Fruit fly (Drosophila melanogaster) whole organism, adult: Measurements from ENCODE around the gene ftz-f1.

Experiments
- CG11617 ChIP-seq: fragments of 200-800 bp; sonication (Bioruptor generic); optimal IDR thresholded peaks from 2 replicates; lab custom pipeline; 2017; ENCODE audit warnings: mild to moderate bottlenecking, missing biosample characterization, missing genetic modification reagents, missing genetic modification characterization
- CG12768 ChIP-seq: fragments of 200-800 bp; sonication (Bioruptor generic); optimal IDR thresholded peaks from 2 replicates; lab custom pipeline; 2017; ENCODE audit warnings: missing biosample characterization, missing genetic modification characterization, mild to moderate bottlenecking, moderate library complexity, missing genetic modification reagents
- CG14711 ChIP-seq: fragments of 200-800 bp; sonication (Bioruptor generic); optimal IDR thresholded peaks from 2 replicates; lab custom pipeline; 2018; ENCODE audit warnings: missing biosample characterization, mild to moderate bottlenecking, missing genetic modification characterization, moderate library complexity
- CG1620 ChIP-seq: fragments of 200-800 bp; sonication (Bioruptor generic); optimal IDR thresholded peaks from 2 replicates; lab custom pipeline; 2016; ENCODE audit warnings: missing biosample characterization, missing genetic modification characterization
- CG33017 ChIP-seq: fragments of 200-800 bp; sonication (Bioruptor generic); optimal IDR thresholded peaks from 2 replicates; lab custom pipeline; 2018; ENCODE audit warnings: missing biosample characterization, mild to moderate bottlenecking, missing genetic modification characterization, moderate library complexity
- CG5204 ChIP-seq: fragments of 200-800 bp; sonication (Bioruptor generic); optimal IDR thresholded peaks from 2 replicates; lab custom pipeline; 2016; ENCODE audit warnings: missing biosample characterization, missing genetic modification characterization
- CG7045 ChIP-seq: fragments of 200-800 bp; sonication (Bioruptor generic); optimal IDR thresholded peaks from 2 replicates; lab custom pipeline; 2017; ENCODE audit warnings: missing biosample characterization, mild to moderate bottlenecking, missing genetic modification characterization
- CG7101 ChIP-seq: fragments of 200-800 bp; sonication (Bioruptor generic); optimal IDR thresholded peaks from 2 replicates; lab custom pipeline; 2018; ENCODE audit warnings: missing biosample characterization, mild to moderate bottlenecking, missing genetic modification characterization, moderate library complexity
- Clk ChIP-seq: fragments of 200-800 bp; sonication (Bioruptor generic); optimal IDR thresholded peaks from 2 replicates; lab custom pipeline; 2017; ENCODE audit warnings: missing biosample characterization, missing genetic modification characterization
- Crg-1 ChIP-seq: fragments of 200-800 bp; sonication (Bioruptor generic); optimal IDR thresholded peaks from 2 replicates; lab custom pipeline; 2016; ENCODE audit warnings: missing biosample characterization, missing genetic modification characterization
- Hr96 ChIP-seq: fragments of 200-800 bp; sonication (Bioruptor generic); optimal IDR thresholded peaks from 2 replicates; lab custom pipeline; 2016; ENCODE audit warnings: missing biosample characterization, missing genetic modification characterization
- Mnt ChIP-seq: fragments of 200-800 bp; sonication (Bioruptor generic); optimal IDR thresholded peaks from 2 replicates; lab custom pipeline; 2016; ENCODE audit warnings: missing biosample characterization, mild to moderate bottlenecking, missing genetic modification characterization
- bab1 ChIP-seq: fragments of 200-800 bp; sonication (Bioruptor generic); optimal IDR thresholded peaks from 3 replicates; lab custom pipeline; 2019; ENCODE audit warnings: missing biosample characterization, mild to moderate bottlenecking, missing genetic modification characterization, moderate library complexity
- cic ChIP-seq: fragments of 200-800 bp; sonication (Bioruptor generic); optimal IDR thresholded peaks from 2 replicates; lab custom pipeline; 2017; ENCODE audit warnings: missing biosample characterization, mild to moderate bottlenecking, missing genetic modification characterization, moderate library complexity
- cnc ChIP-seq, 2 experiments: fragments of >200 bp; optimal IDR thresholded peaks; 2 replicates each; lab custom pipeline; 2017
- kay ChIP-seq: fragments of 200-800 bp; sonication (Bioruptor generic); peaks from one replicate; lab custom pipeline; 2016; ENCODE audit warnings: missing biosample characterization, missing genetic modification characterization, borderline replicate concordance
- ovo ChIP-seq: fragments of 200-800 bp; sonication (Bioruptor generic); optimal IDR thresholded peaks from 2 replicates; lab custom pipeline; 2016; ENCODE audit warnings: missing biosample characterization, missing genetic modification characterization
- pad ChIP-seq: fragments of 200-800 bp; sonication (Bioruptor generic); optimal IDR thresholded peaks from 3 replicates; lab custom pipeline; 2017; ENCODE audit warnings: missing biosample characterization, missing genetic modification characterization, mild to moderate bottlenecking, moderate library complexity, missing genetic modification reagents
- tj ChIP-seq: fragments of 200-800 bp; sonication (Bioruptor generic); optimal IDR thresholded peaks from 3 replicates; lab custom pipeline; 2017; ENCODE audit warnings: missing biosample characterization, mild to moderate bottlenecking, missing genetic modification characterization, moderate library complexity
- toe ChIP-seq: fragments of 200-800 bp; sonication (Bioruptor generic); optimal IDR thresholded peaks from 2 replicates; lab custom pipeline; 2016; ENCODE audit warnings: missing biosample characterization, missing genetic modification characterization

ftz-f1 gene

DNA sequence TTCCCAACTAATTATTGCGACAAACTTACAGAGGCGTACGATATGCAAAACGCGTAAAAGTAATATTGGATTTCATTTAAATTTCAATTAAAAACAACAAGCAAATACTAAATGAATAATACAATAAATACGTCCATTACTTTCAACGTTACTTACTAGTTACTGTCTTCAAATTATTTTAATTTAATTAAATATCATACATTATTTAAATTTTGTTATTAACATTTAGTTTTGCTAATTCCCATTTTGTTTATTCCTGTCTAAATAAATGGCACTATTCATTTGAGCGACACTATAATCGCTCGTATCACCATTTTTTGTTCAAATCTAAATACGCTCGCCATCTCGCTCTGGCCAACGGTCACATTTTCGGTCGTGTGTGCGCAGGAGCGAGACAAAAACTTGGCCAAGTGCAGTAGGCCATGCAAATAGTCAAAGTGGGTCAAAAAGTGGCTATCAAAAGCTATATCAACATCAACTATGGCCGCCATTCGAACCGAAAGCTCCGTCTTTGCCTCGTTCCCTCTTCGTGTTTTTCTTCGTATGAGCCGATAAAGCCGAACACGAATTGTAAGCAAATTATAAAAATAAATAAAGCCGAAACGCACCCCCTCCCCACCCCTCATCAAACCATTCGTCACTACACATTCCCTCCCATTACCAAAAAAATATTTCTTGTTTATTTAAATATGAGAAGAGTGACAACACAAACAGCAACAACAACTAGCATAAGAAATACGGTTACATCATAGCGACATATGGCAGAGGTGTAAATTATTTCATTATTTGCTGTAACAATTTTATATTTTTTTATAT is 11.7 kb downstream of the ftz-f1 start:
- TF ChIP-seq pad (GFP tag; lab: Kevin White, UChicago) (no peak), CG33017 (no peak), kay (GFP tag; lab: Kevin White, UChicago) (peak; percentile 83), bab1 (no peak), Clk (GFP tag; lab: Kevin White, UChicago) (peak; percentile 12), CG7045 (GFP tag; lab: Kevin White, UChicago) (peak; percentile 45), cic (GFP tag; lab: Kevin White, UChicago) (peak; percentile 15), tj (peak; percentile 58), Mnt (GFP tag; lab: Kevin White, UChicago) (peak; percentile 28), ovo (no peak), Hr96 (GFP tag; lab: Kevin White, UChicago) (no peak), CG7101 (tag; lab: Kevin White, UChicago) (peak; percentile 17)

DNA sequence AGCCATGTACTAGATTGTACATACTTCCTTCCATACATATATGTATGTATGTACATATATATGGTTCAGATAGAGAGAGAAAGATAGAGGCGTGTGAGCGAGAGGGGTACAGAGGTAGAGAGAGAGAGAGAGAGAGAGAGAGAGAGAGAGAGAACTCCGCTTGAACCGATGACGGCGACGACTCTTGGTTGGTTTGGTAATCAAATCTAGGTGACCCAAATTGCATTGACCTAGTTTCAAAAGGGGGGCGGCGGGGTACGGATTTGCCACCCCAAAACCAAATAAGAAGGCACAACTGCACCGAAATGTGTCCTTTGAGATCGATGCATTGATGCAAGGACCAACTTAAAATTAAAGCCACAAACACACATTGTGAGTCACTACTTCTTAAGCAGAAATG is 13.2 kb downstream of the ftz-f1 start:
- no peak for TF ChIP-seq kay (GFP tag; lab: Kevin White, UChicago)
- TF ChIP-seq cic (GFP tag; lab: Kevin White, UChicago) = no peak
- TF ChIP-seq CG5204 (GFP tag; lab: Kevin White, UChicago) = no peak
- no peak for TF ChIP-seq CG33017
- TF ChIP-seq CG14711 (tag; lab: Kevin White, UChicago) = no peak
- TF ChIP-seq Crg-1 (GFP tag; lab: Kevin White, UChicago) = no peak
- no peak for TF ChIP-seq CG1620 (GFP tag; lab: Kevin White, UChicago)

DNA sequence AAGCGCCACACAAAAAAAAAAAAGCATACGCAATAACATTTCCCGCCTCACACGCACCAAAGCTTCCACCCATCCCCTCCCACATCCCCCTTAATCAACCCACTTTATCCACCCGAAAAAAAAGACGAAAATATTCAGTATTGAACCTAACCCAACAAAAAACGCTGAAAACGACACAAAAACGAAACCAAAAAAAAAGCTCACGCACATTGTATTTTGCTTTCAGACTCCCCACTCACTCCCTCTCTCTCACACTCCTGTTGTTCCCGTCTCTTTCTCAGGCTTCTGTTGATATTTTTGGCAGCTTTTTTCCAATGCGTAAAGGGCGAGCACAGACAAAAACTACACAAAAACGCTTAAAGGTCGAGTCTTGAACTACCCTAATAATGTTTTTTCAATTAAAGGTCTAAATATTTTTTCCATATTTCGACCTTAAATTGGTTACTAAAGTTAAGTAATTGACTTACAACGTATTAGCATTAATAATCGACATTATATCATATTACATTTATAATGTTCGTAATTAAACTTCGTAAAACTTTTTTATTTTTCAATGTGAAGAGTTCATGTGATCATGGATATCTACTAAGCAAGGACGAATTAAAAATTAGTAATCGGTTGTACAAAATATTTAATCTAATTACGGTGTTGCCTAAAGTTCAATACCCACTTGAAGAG is 14.5 kb downstream of the ftz-f1 start:
- TF ChIP-seq CG12768 (GFP tag; lab: Kevin White, UChicago) (no peak), tj (no peak), ovo (no peak), Hr96 (GFP tag; lab: Kevin White, UChicago) (no peak), toe (no peak), cic (GFP tag; lab: Kevin White, UChicago) (no peak), CG1620 (GFP tag; lab: Kevin White, UChicago) (no peak), Crg-1 (GFP tag; lab: Kevin White, UChicago) (no peak), bab1 (no peak), CG11617 (GFP tag; lab: Kevin White, UChicago) (no peak), cnc (optimal IDR thresholded peaks at IDR 0.05; lab: Kevin White, UChicago) (no peak), Clk (GFP tag; lab: Kevin White, UChicago) (no peak), Mnt (GFP tag; lab: Kevin White, UChicago) (no peak), CG33017 (no peak), CG14711 (tag; lab: Kevin White, UChicago) (no peak), CG7101 (tag; lab: Kevin White, UChicago) (no peak), kay (GFP tag; lab: Kevin White, UChicago) (no peak)

DNA sequence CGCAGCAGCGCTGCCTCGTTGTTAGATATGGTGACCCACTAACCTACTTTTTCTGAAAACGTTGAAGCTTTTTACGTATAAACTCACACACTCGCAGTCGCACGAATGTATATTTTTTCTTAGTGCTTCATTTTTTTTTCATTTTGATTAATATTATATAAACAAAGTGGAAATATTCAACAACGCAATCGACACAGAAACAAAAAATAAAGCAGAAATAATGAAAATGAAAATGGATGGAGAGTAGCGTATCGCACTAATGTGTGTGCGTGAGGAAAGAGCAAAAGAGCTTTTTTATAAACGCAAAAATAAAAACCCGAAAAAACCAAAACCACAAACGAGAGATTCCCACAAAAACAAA is 15.1 kb downstream of the ftz-f1 start:
- no peak for TF ChIP-seq CG5204 (GFP tag; lab: Kevin White, UChicago)
- no peak for TF ChIP-seq CG7045 (GFP tag; lab: Kevin White, UChicago)
- TF ChIP-seq CG1620 (GFP tag; lab: Kevin White, UChicago) = no peak
- no peak for TF ChIP-seq Crg-1 (GFP tag; lab: Kevin White, UChicago)
- no peak for TF ChIP-seq CG11617 (GFP tag; lab: Kevin White, UChicago)
- no peak for TF ChIP-seq cnc (optimal IDR thresholded peaks at IDR 0.05; lab: Kevin White, UChicago)
- no peak for TF ChIP-seq tj
- no peak for TF ChIP-seq CG14711 (tag; lab: Kevin White, UChicago)
- no peak for TF ChIP-seq pad (GFP tag; lab: Kevin White, UChicago)
- TF ChIP-seq cic (GFP tag; lab: Kevin White, UChicago) = no peak
- TF ChIP-seq bab1 = no peak
- TF ChIP-seq CG33017 = no peak
- TF ChIP-seq toe = no peak
- TF ChIP-seq ovo = no peak
- TF ChIP-seq Hr96 (GFP tag; lab: Kevin White, UChicago) = no peak
- TF ChIP-seq CG12768 (GFP tag; lab: Kevin White, UChicago) = no peak
- TF ChIP-seq Mnt (GFP tag; lab: Kevin White, UChicago) = no peak

DNA sequence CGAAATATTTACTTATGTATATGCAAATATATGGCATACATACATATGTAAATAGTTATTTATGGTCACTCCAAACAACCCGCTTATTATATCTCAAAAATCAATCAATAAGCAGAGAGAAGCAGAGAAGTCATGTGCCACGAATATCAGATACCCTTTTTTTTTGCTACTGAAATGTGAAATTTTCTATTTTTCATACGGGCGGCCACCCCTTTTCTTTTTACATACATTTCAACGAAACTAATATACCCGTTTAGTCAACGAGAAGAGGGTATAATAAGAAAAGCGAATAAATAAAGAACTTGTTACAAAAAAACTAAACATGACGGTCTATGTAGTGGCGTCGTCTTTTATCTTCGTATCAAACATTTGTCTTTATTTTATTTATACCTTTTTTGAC is 16.5 kb downstream of the ftz-f1 start:
- TF ChIP-seq Hr96 (GFP tag; lab: Kevin White, UChicago) (no peak), kay (GFP tag; lab: Kevin White, UChicago) (no peak), ovo (no peak), Clk (GFP tag; lab: Kevin White, UChicago) (no peak), tj (no peak), CG1620 (GFP tag; lab: Kevin White, UChicago) (no peak), CG33017 (no peak), cnc (optimal IDR thresholded peaks at IDR 0.05; lab: Kevin White, UChicago) (no peak), CG7101 (tag; lab: Kevin White, UChicago) (no peak), cic (GFP tag; lab: Kevin White, UChicago) (no peak), pad (GFP tag; lab: Kevin White, UChicago) (no peak), CG14711 (tag; lab: Kevin White, UChicago) (no peak), Crg-1 (GFP tag; lab: Kevin White, UChicago) (no peak), toe (no peak), CG11617 (GFP tag; lab: Kevin White, UChicago) (no peak), bab1 (no peak), CG7045 (GFP tag; lab: Kevin White, UChicago) (no peak), CG12768 (GFP tag; lab: Kevin White, UChicago) (no peak)
